Worm (Caenorhabditis elegans) whole organism, midembryonic: ENCODE results near the gene Y49F6B.20.

Experiments used
- flt-1 ChIP-seq: fragments of 200-800 bp; sonication (Bioruptor generic); IDR thresholded peaks from 2 replicates; pipeline ENCODE4 v1.3.6; 2022; ENCODE audit warnings: missing genetic modification characterization, missing compliant biosample characterization
- klf-2 ChIP-seq: fragments of 200-800 bp; sonication (Bioruptor generic); conservative IDR thresholded peaks from 2 replicates; pipeline ENCODE4 v1.3.6; 2022; ENCODE audit warnings: missing genetic modification reagents, missing genetic modification characterization, missing compliant biosample characterization
- med-1 ChIP-seq: sonication (generic microtip); optimal IDR thresholded peaks from 2 replicates; lab custom pipeline; 2017; ENCODE audit warnings: missing genetic modification characterization, mild to moderate bottlenecking, missing compliant biosample characterization, antibody characterized with exemption, missing genetic modification reagents; ENCODE audit not compliant: insufficient read depth
- ref-1 ChIP-seq: fragments of 200-800 bp; sonication (Bioruptor generic); conservative IDR thresholded peaks from 2 replicates; pipeline ENCODE4 v1.3.6; 2022; ENCODE audit warnings: missing genetic modification reagents, missing genetic modification characterization, missing compliant biosample characterization
- tab-1 ChIP-seq: fragments of 200-800 bp; sonication (Bioruptor generic); IDR thresholded peaks from 2 replicates; pipeline ENCODE4 v1.3.6; 2022; ENCODE audit warnings: missing genetic modification characterization, missing compliant biosample characterization
- ztf-29 ChIP-seq: fragments of 200-800 bp; sonication (Bioruptor generic); IDR thresholded peaks from 2 replicates; pipeline ENCODE4 v1.3.6; 2022; ENCODE audit warnings: missing genetic modification reagents, missing genetic modification characterization, missing compliant biosample characterization

- no peak for TF ChIP-seq flt-1 (GFP tag; lab: Robert Waterston, UW)
- TF ChIP-seq ztf-29 (GFP tag; lab: Robert Waterston, UW), result no peak
- no peak for TF ChIP-seq med-1 (GFP tag; lab: Kevin White, UChicago)
- TF ChIP-seq tab-1 (GFP tag; lab: Robert Waterston, UW), result no peak
- no peak for TF ChIP-seq ref-1 (GFP tag; lab: Robert Waterston, UW)
- no peak for TF ChIP-seq klf-2
These were observed 3.3 kb upstream of the Y49F6B.20 start, which contains the start of gene sdz-32 for ce11 chrII:3473744-3474143.
